Fruit fly (Drosophila melanogaster) whole organism, embryonic: ENCODE data around the gene CG10214.

ENCODE experiments used
- Asciz ChIP-seq: fragments of 200-800 bp; sonication (Bioruptor generic); optimal IDR thresholded peaks from 2 replicates; lab custom pipeline; 2017; ENCODE audit warnings: missing biosample characterization, mild to moderate bottlenecking, missing genetic modification characterization, missing genetic modification reagents
- Bgb ChIP-seq: fragments of 200-800 bp; sonication (Bioruptor generic); IDR thresholded peaks from 2 replicates; pipeline ENCODE4 v1.3.6; 2022; ENCODE audit warnings: missing biosample characterization, missing genetic modification characterization; ENCODE audit not compliant: partially characterized antibody
- Bteb2 ChIP-seq: fragments of 200-800 bp; sonication (Bioruptor generic); optimal IDR thresholded peaks from 2 replicates; lab custom pipeline; 2016; ENCODE audit warnings: missing biosample characterization, missing genetic modification characterization
- CG10959 ChIP-seq: fragments of 200-800 bp; sonication (Bioruptor generic); IDR thresholded peaks from 2 replicates; pipeline ENCODE4 v1.3.6; 2022; ENCODE audit warnings: missing biosample characterization, missing genetic modification characterization
- CG11398 ChIP-seq: fragments of 200-800 bp; sonication (Bioruptor generic); optimal IDR thresholded peaks from 2 replicates; lab custom pipeline; 2016; ENCODE audit warnings: missing biosample characterization, missing genetic modification characterization
- CG13123 ChIP-seq: fragments of 200-800 bp; sonication (Bioruptor generic); optimal IDR thresholded peaks from 2 replicates; lab custom pipeline; 2016; ENCODE audit warnings: missing biosample characterization, missing genetic modification characterization
- CG14441 ChIP-seq: fragments of 200-800 bp; sonication (Bioruptor generic); IDR thresholded peaks from 2 replicates; pipeline ENCODE4 v1.3.6; 2022; ENCODE audit warnings: missing biosample characterization, missing genetic modification characterization
- CG14710 ChIP-seq: fragments of 200-800 bp; sonication (Bioruptor generic); optimal IDR thresholded peaks from 3 replicates; lab custom pipeline; 2019; ENCODE audit warnings: missing biosample characterization, mild to moderate bottlenecking, missing genetic modification characterization, moderate library complexity
- CG16815 ChIP-seq: fragments of 200-800 bp; sonication (Bioruptor generic); optimal IDR thresholded peaks from 3 replicates; lab custom pipeline; 2017; ENCODE audit warnings: missing biosample characterization, mild to moderate bottlenecking, missing genetic modification characterization
- CG17568 ChIP-seq: fragments of 200-800 bp; sonication (Bioruptor generic); optimal IDR thresholded peaks from 2 replicates; lab custom pipeline; 2018; ENCODE audit warnings: missing biosample characterization, mild to moderate bottlenecking, missing genetic modification characterization, moderate library complexity
- CG18619 ChIP-seq: fragments of 200-800 bp; sonication (Bioruptor generic); optimal IDR thresholded peaks from 3 replicates; lab custom pipeline; 2017; ENCODE audit warnings: missing biosample characterization, mild to moderate bottlenecking, missing genetic modification characterization
- CG31224 ChIP-seq: fragments of 200-800 bp; sonication (Bioruptor generic); IDR thresholded peaks from 2 replicates; pipeline ENCODE4 v1.3.6; 2022; ENCODE audit warnings: missing biosample characterization, missing genetic modification characterization
- CG42726 ChIP-seq: fragments of 200-800 bp; sonication (Bioruptor generic); IDR thresholded peaks from 2 replicates; pipeline ENCODE4 v1.3.6; 2022; ENCODE audit warnings: missing biosample characterization, missing genetic modification characterization; ENCODE audit not compliant: partially characterized antibody
- CG5180 ChIP-seq: fragments of 200-800 bp; sonication (Bioruptor generic); optimal IDR thresholded peaks from 3 replicates; lab custom pipeline; 2017; ENCODE audit warnings: missing biosample characterization, missing genetic modification characterization, mild to moderate bottlenecking, moderate library complexity, missing genetic modification reagents
- CG6654 ChIP-seq: fragments of 200-800 bp; sonication (Bioruptor generic); optimal IDR thresholded peaks from 2 replicates; lab custom pipeline; 2017; ENCODE audit warnings: missing biosample characterization, mild to moderate bottlenecking, missing genetic modification characterization
- CG7745 ChIP-seq: fragments of 200-800 bp; sonication (Bioruptor generic); optimal IDR thresholded peaks from 2 replicates; lab custom pipeline; 2018; ENCODE audit warnings: missing biosample characterization, mild to moderate bottlenecking, missing genetic modification characterization, moderate library complexity
- CG8089 ChIP-seq: fragments of 200-800 bp; sonication (Bioruptor generic); optimal IDR thresholded peaks from 3 replicates; lab custom pipeline; 2016; ENCODE audit warnings: missing biosample characterization, missing genetic modification characterization
- CG8765 ChIP-seq: fragments of 200-800 bp; sonication (Bioruptor generic); IDR thresholded peaks from 2 replicates; pipeline ENCODE4 v1.3.6; 2022; ENCODE audit warnings: missing biosample characterization, missing genetic modification characterization
- CG9215 ChIP-seq: fragments of 200-800 bp; sonication (Bioruptor generic); IDR thresholded peaks from 2 replicates; pipeline ENCODE4 v1.3.6; 2022; ENCODE audit warnings: missing biosample characterization, missing genetic modification characterization
- CG9437 ChIP-seq: fragments of 200-800 bp; sonication (Bioruptor generic); optimal IDR thresholded peaks from 2 replicates; lab custom pipeline; 2018; ENCODE audit warnings: missing biosample characterization, mild to moderate bottlenecking, missing genetic modification characterization
- CG9797 ChIP-seq: fragments of 200-800 bp; sonication (Bioruptor generic); optimal IDR thresholded peaks from 3 replicates; lab custom pipeline; 2018; ENCODE audit warnings: missing biosample characterization, mild to moderate bottlenecking, missing genetic modification characterization
- CG9876 ChIP-seq: fragments of 200-800 bp; sonication (Bioruptor generic); optimal IDR thresholded peaks from 2 replicates; lab custom pipeline; 2016; ENCODE audit warnings: missing biosample characterization, missing genetic modification characterization
- CTCF ChIP-seq: fragments of 200-800 bp; sonication (Bioruptor generic); optimal IDR thresholded peaks from 2 replicates; lab custom pipeline; 2017; ENCODE audit warnings: missing biosample characterization, mild to moderate bottlenecking, missing genetic modification characterization, moderate library complexity
- Camta ChIP-seq: fragments of 200-800 bp; sonication (Bioruptor generic); optimal IDR thresholded peaks from 2 replicates; lab custom pipeline; 2016; ENCODE audit warnings: missing biosample characterization, missing genetic modification characterization
- Lpt ChIP-seq: fragments of >200 bp; optimal IDR thresholded peaks from 2 replicates; lab custom pipeline; 2018; ENCODE audit warnings: missing biosample characterization, missing genetic modification characterization
- Max ChIP-seq: fragments of 200-800 bp; sonication (Bioruptor generic); optimal IDR thresholded peaks from 2 replicates; lab custom pipeline; 2016; ENCODE audit warnings: missing biosample characterization, mild to moderate bottlenecking, missing genetic modification characterization
- Opbp ChIP-seq: fragments of 200-800 bp; sonication (Bioruptor generic); IDR thresholded peaks from 3 replicates; pipeline ENCODE4 v1.3.6; 2022; ENCODE audit warnings: missing biosample characterization, missing genetic modification characterization; ENCODE audit not compliant: partially characterized antibody
- Optix ChIP-seq: fragments of 200-800 bp; sonication (Bioruptor generic); IDR thresholded peaks from 3 replicates; pipeline ENCODE4 v1.3.6; 2022; ENCODE audit warnings: missing biosample characterization, missing genetic modification characterization
- Ptx1 ChIP-seq: fragments of 200-800 bp; sonication (Bioruptor generic); IDR thresholded peaks from 2 replicates; pipeline ENCODE4 v1.3.6; 2022; ENCODE audit warnings: missing biosample characterization, missing genetic modification characterization
- ab ChIP-seq: fragments of 200-800 bp; sonication (Bioruptor generic); optimal IDR thresholded peaks from 2 replicates; lab custom pipeline; 2016; ENCODE audit warnings: missing biosample characterization, missing genetic modification characterization
- aop ChIP-seq: fragments of 200-800 bp; sonication (Bioruptor generic); IDR thresholded peaks from 2 replicates; pipeline ENCODE4 v1.3.6; 2022; ENCODE audit warnings: missing biosample characterization, missing genetic modification characterization
- dimm ChIP-seq: fragments of 200-800 bp; sonication (Bioruptor generic); IDR thresholded peaks from 2 replicates; pipeline ENCODE4 v1.3.6; 2022; ENCODE audit warnings: missing biosample characterization, missing genetic modification characterization
- esg ChIP-seq: fragments of 200-800 bp; sonication (Bioruptor generic); conservative IDR thresholded peaks from 2 replicates; pipeline ENCODE4 v1.3.6; 2022; ENCODE audit warnings: missing biosample characterization, missing genetic modification characterization
- gsb-n ChIP-seq: fragments of 200-800 bp; sonication (Bioruptor generic); optimal IDR thresholded peaks from 3 replicates; lab custom pipeline; 2018; ENCODE audit warnings: missing biosample characterization, mild to moderate bottlenecking, missing genetic modification characterization
- hb ChIP-seq: fragments of 200-800 bp; sonication (Bioruptor generic); IDR thresholded peaks from 3 replicates; pipeline ENCODE4 v1.3.6; 2022; ENCODE audit warnings: missing biosample characterization, missing genetic modification characterization; ENCODE audit not compliant: partially characterized antibody
- kah ChIP-seq: fragments of 200-800 bp; sonication (Bioruptor generic); optimal IDR thresholded peaks from 2 replicates; lab custom pipeline; 2018; ENCODE audit warnings: missing biosample characterization, mild to moderate bottlenecking, missing genetic modification characterization
- maf-S ChIP-seq: fragments of 200-800 bp; sonication (Bioruptor generic); optimal IDR thresholded peaks from 2 replicates; lab custom pipeline; 2016; ENCODE audit warnings: missing biosample characterization, missing genetic modification characterization
- org-1 ChIP-seq: fragments of 200-800 bp; sonication (Bioruptor generic); optimal IDR thresholded peaks from 2 replicates; lab custom pipeline; 2017; ENCODE audit warnings: missing biosample characterization, missing genetic modification characterization
- p53 ChIP-seq: fragments of 200-800 bp; sonication (Bioruptor generic); optimal IDR thresholded peaks from 2 replicates; lab custom pipeline; 2016; ENCODE audit warnings: missing biosample characterization, missing genetic modification characterization
- pho ChIP-seq: fragments of 200-800 bp; sonication (Bioruptor generic); optimal IDR thresholded peaks from 2 replicates; lab custom pipeline; 2016; ENCODE audit warnings: missing biosample characterization, missing genetic modification characterization
- pum ChIP-seq: fragments of 200-800 bp; sonication (Bioruptor generic); optimal IDR thresholded peaks from 2 replicates; lab custom pipeline; 2016; ENCODE audit warnings: missing biosample characterization, missing genetic modification characterization
- ranshi ChIP-seq: fragments of 200-800 bp; sonication (Bioruptor generic); IDR thresholded peaks from 2 replicates; pipeline ENCODE4 v1.3.6; 2022; ENCODE audit warnings: missing biosample characterization, missing genetic modification characterization
- salm ChIP-seq: fragments of 200-800 bp; sonication (Bioruptor generic); optimal IDR thresholded peaks from 2 replicates; lab custom pipeline; 2018; ENCODE audit warnings: missing biosample characterization, mild to moderate bottlenecking, missing genetic modification characterization
- scrt ChIP-seq: fragments of 200-800 bp; sonication (Bioruptor generic); optimal IDR thresholded peaks from 2 replicates; lab custom pipeline; 2018; ENCODE audit warnings: missing biosample characterization, mild to moderate bottlenecking, missing genetic modification characterization, moderate library complexity
- sima ChIP-seq: fragments of 200-800 bp; sonication (Bioruptor generic); optimal IDR thresholded peaks from 2 replicates; lab custom pipeline; 2016; ENCODE audit warnings: missing biosample characterization, missing genetic modification characterization
- stwl ChIP-seq: fragments of 200-800 bp; sonication (Bioruptor generic); optimal IDR thresholded peaks from 3 replicates; lab custom pipeline; 2018; ENCODE audit warnings: missing biosample characterization, mild to moderate bottlenecking, missing genetic modification characterization, moderate library complexity
- tin ChIP-seq: fragments of 200-800 bp; sonication (Bioruptor generic); optimal IDR thresholded peaks from 3 replicates; lab custom pipeline; 2016; ENCODE audit warnings: missing biosample characterization, missing genetic modification characterization
- tx ChIP-seq: fragments of 200-800 bp; sonication (Bioruptor generic); optimal IDR thresholded peaks from 2 replicates; lab custom pipeline; 2016; ENCODE audit warnings: missing biosample characterization, missing genetic modification characterization
- wor ChIP-seq: fragments of 200-800 bp; sonication (Bioruptor generic); IDR thresholded peaks from 2 replicates; pipeline ENCODE4 v1.3.6; 2022; ENCODE audit warnings: missing biosample characterization, missing genetic modification characterization

The CG10214 gene

DNA sequence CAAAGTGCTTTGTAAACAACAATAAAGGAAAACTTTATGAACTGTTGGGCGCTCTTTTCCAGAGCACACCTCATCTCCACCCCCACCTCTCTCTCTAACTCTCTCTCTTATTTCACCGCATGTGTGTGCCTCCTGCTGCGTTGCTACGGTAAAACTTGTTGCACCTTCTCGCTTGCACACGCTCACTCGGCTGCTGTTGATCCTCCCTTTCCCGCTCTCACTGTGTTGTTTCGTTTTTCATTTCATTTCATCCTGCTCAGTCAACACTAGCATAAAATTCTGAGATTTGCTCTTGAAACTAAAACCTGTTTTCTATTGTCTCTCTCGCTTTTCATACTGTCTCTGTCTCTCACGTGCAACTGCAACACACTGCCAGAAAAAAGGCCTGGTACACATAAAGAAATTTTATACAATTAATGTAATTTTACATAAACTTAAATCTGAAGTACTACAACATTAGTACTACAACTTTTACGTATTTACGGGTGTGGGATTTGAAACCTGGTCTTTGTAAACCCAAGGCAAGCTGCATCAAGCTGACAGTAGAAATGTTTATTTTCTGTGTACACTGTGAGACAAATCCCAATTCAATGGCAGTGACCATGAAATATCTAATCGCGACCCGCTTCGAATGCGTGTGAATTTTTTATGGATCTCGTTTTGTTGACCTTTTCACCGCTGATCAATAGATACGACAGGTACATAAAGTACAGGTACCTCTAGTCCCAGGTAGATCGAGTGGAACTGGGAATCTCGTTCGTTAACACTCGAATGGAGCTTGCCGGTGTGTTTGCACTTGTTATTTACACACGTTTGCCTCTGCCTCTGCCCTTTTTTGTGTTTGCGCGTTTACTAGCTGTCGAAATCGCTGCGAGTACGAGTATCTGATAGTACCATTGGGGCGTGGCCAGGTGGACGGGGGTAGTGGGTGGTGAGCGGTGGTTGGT lies 15.4 kb upstream of the CG10214 start (continued):
- TF ChIP-seq ab = peak; percentile 83
- peak; percentile 85 for TF ChIP-seq Camta (GFP tag; lab: Kevin White, UChicago)
- peak; percentile 95 for TF ChIP-seq gsb-n (tag; lab: Kevin White, UChicago)
- peak; percentile 76 for TF ChIP-seq CG18619 (GFP tag; lab: Kevin White, UChicago)
- TF ChIP-seq CG31224 (GFP tag; lab: Robert Waterston, UW) = peak; percentile 8
- TF ChIP-seq dimm (GFP tag; lab: Robert Waterston, UW) = peak; percentile 56
- TF ChIP-seq Max = peak; percentile 87
- peak; percentile 27; the same call in 1 of the 2 replicates for TF ChIP-seq aop (GFP tag; lab: Robert Waterston, UW)
- TF ChIP-seq Lpt (GFP tag; lab: Kevin White, UChicago) = no peak
- TF ChIP-seq Bteb2 (GFP tag; lab: Kevin White, UChicago) = peak; percentile 32
- TF ChIP-seq org-1 = peak; percentile 78
- TF ChIP-seq Opbp (GFP tag; lab: Robert Waterston, UW) = no peak
- no peak for TF ChIP-seq hb (GFP tag; lab: Robert Waterston, UW)
- TF ChIP-seq kah (GFP tag; lab: Kevin White, UChicago) = peak; percentile 55
- TF ChIP-seq Optix = peak; percentile 86
- peak; percentile 86 for TF ChIP-seq CG8765 (GFP tag; lab: Robert Waterston, UW)
- TF ChIP-seq CG9797 (GFP tag; lab: Kevin White, UChicago) = peak; percentile 32
- peak; percentile 49 for TF ChIP-seq CTCF (GFP tag; lab: Kevin White, UChicago)
- TF ChIP-seq wor (GFP tag; lab: Robert Waterston, UW) = peak; percentile 73
- peak; percentile 58 for TF ChIP-seq salm (tag; lab: Kevin White, UChicago)
- peak; percentile 94 for TF ChIP-seq CG10959
- TF ChIP-seq tx (GFP tag; lab: Kevin White, UChicago) = peak; percentile 72
- peak; percentile 76 for TF ChIP-seq esg (GFP tag; lab: Robert Waterston, UW)
- peak; percentile 60 for TF ChIP-seq maf-S (GFP tag; lab: Kevin White, UChicago)
- peak; percentile 92 for TF ChIP-seq tin (GFP tag; lab: Kevin White, UChicago)
- TF ChIP-seq pho = peak; percentile 9
- peak; percentile 65 for TF ChIP-seq CG6654 (GFP tag; lab: Kevin White, UChicago)
- TF ChIP-seq Asciz (GFP tag; lab: Kevin White, UChicago) = peak; percentile 81
- TF ChIP-seq CG8089 (GFP tag; lab: Kevin White, UChicago) = peak; percentile 87
- peak; percentile 57 for TF ChIP-seq stwl (tag; lab: Kevin White, UChicago)
- TF ChIP-seq CG11398 (GFP tag; lab: Kevin White, UChicago) = peak; percentile 75
- TF ChIP-seq Bgb (GFP tag; lab: Robert Waterston, UW) = no peak
- peak; percentile 83 for TF ChIP-seq CG9437
- no peak for TF ChIP-seq CG9876
- peak; percentile 91 for TF ChIP-seq CG16815
- peak; percentile 90 for TF ChIP-seq pum (GFP tag; lab: Kevin White, UChicago)
- peak; percentile 90 for TF ChIP-seq Ptx1 (GFP tag; lab: Robert Waterston, UW)
- peak; percentile 96 for TF ChIP-seq CG14710
- peak; percentile 73 for TF ChIP-seq CG14441 (GFP tag; lab: Robert Waterston, UW)
- peak; percentile 77 for TF ChIP-seq CG13123 (GFP tag; lab: Kevin White, UChicago)
- TF ChIP-seq CG9215 (GFP tag; lab: Robert Waterston, UW) = peak; percentile 50
- peak; percentile 73 for TF ChIP-seq ranshi (GFP tag; lab: Robert Waterston, UW)
- TF ChIP-seq CG5180 (GFP tag; lab: Kevin White, UChicago) = peak; percentile 67
- peak; percentile 29 for TF ChIP-seq p53 (GFP tag; lab: Kevin White, UChicago)
- peak; percentile 73 for TF ChIP-seq CG17568 (GFP tag; lab: Kevin White, UChicago)
- TF ChIP-seq CG7745 (tag; lab: Kevin White, UChicago) = peak; percentile 62
- peak; percentile 63 for TF ChIP-seq scrt
- TF ChIP-seq CG42726 = no peak
- peak; percentile 12 for TF ChIP-seq sima
